Worm (Caenorhabditis elegans): ENCODE results near the gene nas-14.

nas-14 gene

DNA sequence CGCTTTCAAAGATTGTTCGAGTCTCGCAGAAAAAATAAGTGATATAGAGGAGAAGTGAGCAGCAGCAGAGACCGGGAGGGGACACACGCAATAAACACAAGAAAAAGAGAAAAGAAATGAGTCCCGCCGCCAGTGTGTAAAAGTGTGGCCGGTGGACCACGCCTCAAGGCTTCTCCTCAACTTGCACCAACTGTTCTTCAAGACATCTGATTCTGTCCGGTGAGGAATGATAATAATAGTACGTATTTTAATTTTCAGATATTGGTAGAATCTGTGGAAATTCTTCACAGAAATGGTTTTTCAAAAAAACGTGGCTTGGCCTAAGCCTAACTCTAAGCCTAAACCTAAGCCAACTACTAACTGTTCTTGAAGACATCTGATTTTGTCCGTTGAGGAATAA lies 9.0 kb downstream of the nas-14 start, which contains the start of gene lev-1:
Gene lev-1 (minus strand): TSS at position 101 of the 400 bp plus-strand sequence.
- TF ChIP-seq aha-1 (tag; optimal IDR thresholded peaks at IDR 0.05) (no peak), nhr-85 (tag) (peak; percentile 34)

DNA sequence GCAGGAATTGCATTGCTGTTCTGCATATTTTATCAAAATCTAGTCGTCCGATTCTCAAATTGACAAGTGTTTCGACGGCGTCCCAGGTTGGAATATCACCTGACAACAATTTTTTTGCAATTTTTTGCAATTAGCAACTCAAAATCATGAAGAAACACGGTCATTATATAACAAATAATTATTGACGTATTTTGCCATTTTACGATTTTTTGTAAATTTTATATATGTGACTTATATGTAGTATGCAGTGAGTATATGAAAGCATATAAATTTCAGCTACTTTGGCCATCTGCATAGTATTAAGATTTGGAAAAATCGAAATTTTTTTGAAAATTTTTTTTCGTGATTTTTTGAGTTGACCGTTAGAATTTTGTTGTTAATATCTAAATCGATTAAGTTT lies 10.4 kb downstream of the nas-14 start, which contains the start of gene F58D2.3:
Gene F58D2.3 (minus strand): TSS at position 101 of the 400 bp plus-strand sequence.
- no peak for TF ChIP-seq skn-1 (tag; optimal IDR thresholded peaks at IDR 0.05)
- 0 out of 2 replicates have a peak, but pooled peaks have one; percentile 16 for TF ChIP-seq mab-9 (GFP tag; IDR thresholded peaks at IDR 0.05)

DNA sequence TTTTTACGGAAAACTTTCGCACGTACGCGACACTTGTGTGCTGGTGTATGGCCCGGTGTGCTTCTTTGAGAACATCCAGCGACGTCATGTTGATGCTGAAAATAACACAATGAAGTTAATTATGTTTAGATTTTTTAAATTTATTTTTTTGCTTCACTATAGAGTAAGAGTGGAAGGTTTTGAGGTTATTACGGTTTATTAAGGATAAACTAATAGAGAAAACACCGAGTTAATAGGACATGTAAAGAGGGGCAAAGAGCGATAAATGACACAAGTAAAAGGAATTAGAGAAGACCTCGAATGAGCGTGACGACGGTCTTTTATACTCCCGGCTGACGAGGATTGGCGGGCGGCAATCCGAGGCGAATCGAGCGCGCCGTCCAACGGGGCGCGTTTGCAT lies 18.6 kb downstream of the nas-14 start, which contains the start of gene F58D2.4:
Gene F58D2.4 (minus strand): TSS at position 101 of the 400 bp plus-strand sequence.
- TF ChIP-seq jun-1 (tag; optimal IDR thresholded peaks at IDR 0.05) (no peak), swsn-7 (tag; optimal IDR thresholded peaks at IDR 0.05) (no peak), hlh-17 (GFP tag; optimal IDR thresholded peaks at IDR 0.05; ENCODE audit: borderline replicate concordance) (no peak), mep-1 (tag; optimal IDR thresholded peaks at IDR 0.05) (no peak), ceh-82 (tag; optimal IDR thresholded peaks at IDR 0.05) (no peak), F16B12.6 (tag; optimal IDR thresholded peaks at IDR 0.05) (no peak), unc-86 (tag; optimal IDR thresholded peaks at IDR 0.05) (no peak), pqm-1 (tag; optimal IDR thresholded peaks at IDR 0.05) (no peak), pag-3 (tag; optimal IDR thresholded peaks at IDR 0.05; ENCODE audit: borderline replicate concordance, insufficient read depth) (no peak)

DNA sequence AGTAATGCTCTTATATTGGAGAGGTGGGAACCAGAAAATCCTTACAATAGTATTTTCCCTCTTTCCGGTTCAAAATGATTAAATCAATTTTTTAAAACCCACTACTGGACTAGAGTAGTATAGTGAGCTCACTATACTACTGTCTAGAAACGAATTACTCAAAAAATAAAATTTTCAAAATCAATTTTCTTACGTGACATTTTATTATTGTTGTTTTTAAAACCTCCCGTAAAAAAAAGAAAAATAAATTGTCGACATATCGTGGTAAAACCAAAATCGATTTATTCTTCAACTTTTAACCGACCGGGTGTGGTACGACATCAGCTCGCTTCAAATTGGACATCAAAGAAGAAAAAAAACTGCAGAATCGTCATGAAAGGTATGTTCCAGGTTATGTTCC lies 19.1 kb downstream of the nas-14 start, which contains the start of gene F58D2.2:
Gene F58D2.2 (plus strand): TSS at position 301 of the 400 bp plus-strand sequence.
- TF ChIP-seq xbp-1 (tag; optimal IDR thresholded peaks at IDR 0.05) (no peak), pqm-1 (tag; optimal IDR thresholded peaks at IDR 0.05) (no peak), rnt-1 (tag; optimal IDR thresholded peaks at IDR 0.05) (no peak), fos-1 (tag; optimal IDR thresholded peaks at IDR 0.05) (no peak), nhr-19 (GFP tag; conservative IDR thresholded peaks at IDR 0.05) (no peak), fkh-8 (tag; optimal IDR thresholded peaks at IDR 0.05) (no peak), nhr-85 (tag) (no peak), snpc-4 (tag; optimal IDR thresholded peaks at IDR 0.05) (no peak), ztf-4 (tag; optimal IDR thresholded peaks at IDR 0.05) (no peak), lsy-2 (tag; optimal IDR thresholded peaks at IDR 0.05) (no peak), Y116A8C.19 (tag; optimal IDR thresholded peaks at IDR 0.05; ENCODE audit: borderline replicate concordance) (no peak), ztf-11 (tag; optimal IDR thresholded peaks at IDR 0.05) (no peak), swsn-7 (tag; optimal IDR thresholded peaks at IDR 0.05) (no peak), unc-130 (tag; optimal IDR thresholded peaks at IDR 0.05) (no peak), tlp-1 (tag; optimal IDR thresholded peaks at IDR 0.05) (no peak)

DNA sequence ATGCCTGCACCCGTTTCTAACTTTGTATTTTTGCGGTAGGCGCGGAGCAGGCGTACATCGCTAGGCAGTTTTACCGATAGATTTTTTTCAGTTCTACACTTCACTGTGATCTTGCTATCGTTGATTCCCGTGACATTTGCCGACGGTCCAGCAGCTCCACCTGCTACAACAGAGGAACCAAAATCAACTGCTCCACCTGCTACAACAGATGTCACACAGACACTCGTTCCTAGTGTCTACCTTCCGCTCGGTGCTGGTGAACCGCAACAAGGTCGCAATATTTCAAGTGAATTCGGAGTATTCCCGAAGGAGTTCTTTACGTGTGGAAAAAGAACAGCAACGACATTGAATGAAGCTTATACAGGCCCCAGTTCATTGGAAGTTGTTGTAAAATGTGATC lies 19.7 kb downstream of the nas-14 start:
- TF ChIP-seq nhr-77 (tag; optimal IDR thresholded peaks at IDR 0.05) (no peak), aly-2 (tag; optimal IDR thresholded peaks at IDR 0.05) (no peak), elt-2 (tag; optimal IDR thresholded peaks at IDR 0.05) (no peak), nhr-19 (GFP tag; conservative IDR thresholded peaks at IDR 0.05) (no peak), efl-1 (optimal IDR thresholded peaks at IDR 0.05) (no peak), efl-1 (GFP tag; optimal IDR thresholded peaks at IDR 0.05 in 1 of 2) (peak in 1 of 2 experiments; percentile 65), isw-1 (GFP tag; IDR thresholded peaks at IDR 0.05) (no peak), nhr-20 (tag; optimal IDR thresholded peaks at IDR 0.05) (no peak), skn-1 (tag; optimal IDR thresholded peaks at IDR 0.05) (no peak)

DNA sequence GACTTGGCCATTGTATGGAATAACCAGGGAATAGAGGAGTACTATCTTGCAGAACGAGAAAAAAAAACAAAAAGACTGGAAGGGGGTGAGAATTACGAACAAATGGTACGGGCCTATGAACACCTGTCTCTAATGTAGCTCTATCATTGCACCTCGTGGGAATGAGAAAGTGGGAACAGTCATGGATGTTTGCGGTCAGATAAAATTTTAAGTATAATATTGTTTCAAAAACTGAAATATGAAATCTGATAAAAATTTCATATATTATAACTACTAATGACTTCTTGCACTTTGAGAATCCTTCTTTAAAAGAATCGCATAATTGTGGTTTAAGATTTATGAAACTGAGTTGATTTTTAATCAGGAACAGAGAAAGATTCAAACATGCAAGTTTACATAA lies 22.9 kb downstream of the nas-14 start, which contains the start of gene F58D2.5:
Gene F58D2.5 (minus strand): TSS at position 101 of the 400 bp plus-strand sequence.
- TF ChIP-seq isw-1 (GFP tag; IDR thresholded peaks at IDR 0.05) (no peak), pag-3 (tag; optimal IDR thresholded peaks at IDR 0.05; ENCODE audit: borderline replicate concordance, insufficient read depth) (no peak), ceh-88 (GFP tag; IDR thresholded peaks at IDR 0.05) (no peak), ces-1 (GFP tag; optimal IDR thresholded peaks at IDR 0.05) (no peak)
